Worm (Caenorhabditis elegans): ENCODE data around the gene srh-293.

The srh-293 gene

DNA sequence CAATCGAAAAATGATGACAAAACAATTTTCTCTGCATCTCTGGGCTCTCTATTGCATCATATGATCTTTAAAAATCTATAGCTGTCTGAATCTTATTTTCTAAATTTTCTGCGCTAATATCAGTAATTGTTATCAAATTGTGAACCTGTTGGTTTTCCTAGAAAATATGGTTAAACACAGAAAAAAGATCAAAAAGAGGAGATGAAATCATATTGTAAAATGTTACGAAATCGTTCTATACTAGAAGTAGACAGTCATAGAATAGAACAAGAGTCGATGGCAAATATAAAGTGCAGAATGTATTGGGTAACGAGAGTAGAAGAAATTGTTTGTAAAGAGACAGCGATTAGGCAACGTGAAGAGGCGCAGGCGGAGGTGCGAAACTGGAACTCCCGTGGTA lies 14.8 kb downstream of the srh-293 start (continued):
- TF ChIP-seq crh-2 (tag; optimal IDR thresholded peaks at IDR 0.05) (peak; percentile 79), unc-39 (tag; optimal IDR thresholded peaks at IDR 0.05) (no peak), mdl-1 (tag; optimal IDR thresholded peaks at IDR 0.05) (no peak), lsy-2 (tag; optimal IDR thresholded peaks at IDR 0.05) (peak in 1 of 2 experiments; percentile 9), mbf-1 (tag; optimal IDR thresholded peaks at IDR 0.05) (no peak), lin-13 (GFP tag; optimal IDR thresholded peaks at IDR 0.05) (peak; percentile 19), sma-9 (GFP tag; optimal IDR thresholded peaks at IDR 0.05) (peak; percentile 10), sma-9 (tag; optimal IDR thresholded peaks at IDR 0.05) (no peak), ztf-1 (GFP tag; conservative IDR thresholded peaks at IDR 0.05) (no peak), ZK546.5 (tag; optimal IDR thresholded peaks at IDR 0.05) (no peak)

DNA sequence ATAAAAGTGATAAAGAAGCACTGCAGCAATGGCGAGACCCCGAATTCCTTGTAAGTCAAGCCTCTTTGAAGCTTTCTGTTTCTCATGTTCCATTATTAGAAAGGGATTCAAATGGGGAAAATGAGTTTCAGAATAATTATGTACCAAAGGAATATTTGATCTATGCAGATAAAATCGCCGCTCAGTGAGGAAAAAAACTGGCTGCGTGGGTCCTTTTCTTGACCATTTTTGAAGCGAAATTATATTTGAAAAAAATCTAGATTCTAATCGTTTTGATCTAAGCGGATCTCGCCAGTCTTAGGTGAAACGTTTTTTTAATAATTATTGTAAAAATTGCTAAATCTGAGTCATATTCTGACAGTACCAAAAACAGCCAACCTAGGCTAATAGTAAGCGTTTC lies 18.8 kb downstream of the srh-293 start, which contains the start of gene oac-42:
oac-42 (minus strand) TSS at position 101 of the 400 bp plus-strand sequence.
- TF ChIP-seq fos-1 (tag; optimal IDR thresholded peaks at IDR 0.05) (no peak), skn-1 (tag; optimal IDR thresholded peaks at IDR 0.05) (no peak), blmp-1 (tag; optimal IDR thresholded peaks at IDR 0.05; ENCODE audit: insufficient read depth) (no peak), peb-1 (tag; optimal IDR thresholded peaks at IDR 0.05) (no peak), dmd-4 (tag; optimal IDR thresholded peaks at IDR 0.05) (no peak), lsy-2 (tag; optimal IDR thresholded peaks at IDR 0.05) (no peak), nhr-11 (tag; optimal IDR thresholded peaks at IDR 0.05) (no peak), snpc-4 (tag; optimal IDR thresholded peaks at IDR 0.05) (no peak), C34F6.9 (tag; optimal IDR thresholded peaks at IDR 0.05) (no peak), elt-1 (tag; optimal IDR thresholded peaks at IDR 0.05) (no peak)

DNA sequence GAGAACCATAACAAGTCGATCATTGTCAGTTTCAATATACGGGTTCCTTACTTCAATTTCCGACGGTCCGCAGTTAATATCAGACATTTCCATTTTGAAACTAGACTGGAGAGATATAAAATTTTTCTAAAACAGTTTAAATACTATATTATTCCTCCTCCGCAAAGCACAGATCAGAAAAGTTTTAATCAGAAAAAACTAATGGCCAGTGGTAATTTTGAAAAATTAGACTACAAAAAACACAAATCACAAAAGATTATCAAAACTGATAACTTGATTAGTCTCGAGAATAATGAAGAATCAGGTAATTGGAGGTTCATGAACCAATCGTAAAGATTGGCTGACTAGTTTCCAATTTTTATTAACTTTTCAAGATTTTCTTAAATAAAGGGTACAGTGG lies 20.0 kb downstream of the srh-293 start, which contains the start of gene T06C12.9:
T06C12.9 (minus strand) TSS at position 101 of the 400 bp plus-strand sequence.
- TF ChIP-seq ama-1 (optimal IDR thresholded peaks at IDR 0.05) = no peak
- no peak for TF ChIP-seq aly-2 (tag; optimal IDR thresholded peaks at IDR 0.05)
- TF ChIP-seq R02D3.7 (tag; optimal IDR thresholded peaks at IDR 0.05) = no peak
- no peak for TF ChIP-seq ztf-4 (tag; optimal IDR thresholded peaks at IDR 0.05)
- no peak for TF ChIP-seq skn-1 (tag; optimal IDR thresholded peaks at IDR 0.05)
- no peak for TF ChIP-seq snpc-4 (tag; optimal IDR thresholded peaks at IDR 0.05)
- TF ChIP-seq blmp-1 (tag; optimal IDR thresholded peaks at IDR 0.05; ENCODE audit: insufficient read depth) = no peak
- TF ChIP-seq ztf-11 (tag; optimal IDR thresholded peaks at IDR 0.05) = no peak
- TF ChIP-seq crh-2 (tag; optimal IDR thresholded peaks at IDR 0.05) = no peak
- no peak for TF ChIP-seq ztf-1 (GFP tag; conservative IDR thresholded peaks at IDR 0.05)
- TF ChIP-seq dmd-4 (tag; optimal IDR thresholded peaks at IDR 0.05) = no peak
- TF ChIP-seq nhr-10 (tag; optimal IDR thresholded peaks at IDR 0.05) = no peak
- TF ChIP-seq elt-1 (tag; optimal IDR thresholded peaks at IDR 0.05) = no peak
- no peak for TF ChIP-seq ceh-16 (tag; optimal IDR thresholded peaks at IDR 0.05)
- TF ChIP-seq unc-55 (GFP tag; optimal IDR thresholded peaks at IDR 0.05) = no peak

DNA sequence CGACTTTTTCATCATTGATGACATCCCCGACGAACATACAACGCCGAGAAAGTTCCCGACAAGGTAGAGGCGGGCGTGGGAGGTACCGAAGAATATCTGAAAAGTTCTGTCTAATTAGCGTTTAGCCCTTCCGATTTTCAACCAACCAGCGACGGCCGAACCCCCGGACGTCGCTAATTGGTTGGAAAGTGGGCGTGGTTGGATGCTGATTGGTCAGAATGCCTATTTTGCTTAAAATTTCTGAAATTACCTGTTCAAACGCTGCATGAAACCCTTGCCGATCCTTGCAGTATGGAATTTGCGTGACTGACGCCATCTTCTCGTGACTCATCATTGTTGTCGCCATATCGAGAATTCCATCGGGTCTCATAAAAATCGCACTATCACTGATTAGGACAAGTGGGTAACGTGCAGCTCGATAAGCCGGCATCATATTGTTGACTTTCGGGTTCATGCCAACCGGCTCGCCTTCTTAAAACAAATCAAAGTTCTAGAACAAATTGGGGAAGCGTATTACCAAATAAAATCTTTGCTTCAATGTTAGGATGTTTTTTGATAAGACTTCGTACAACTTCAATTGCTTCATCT lies 21.9 kb downstream of the srh-293 start:
- TF ChIP-seq nhr-129 (tag; optimal IDR thresholded peaks at IDR 0.05) (peak; percentile 29), blmp-1 (tag; optimal IDR thresholded peaks at IDR 0.05; ENCODE audit: insufficient read depth) (no peak), alr-1 (tag; optimal IDR thresholded peaks at IDR 0.05) (no peak), sma-3 (GFP tag; optimal IDR thresholded peaks at IDR 0.05) (no peak), sma-9 (GFP tag; optimal IDR thresholded peaks at IDR 0.05) (peak; percentile 71), sma-9 (tag; optimal IDR thresholded peaks at IDR 0.05) (no peak), nhr-6 (tag; optimal IDR thresholded peaks at IDR 0.05) (no peak), aly-2 (tag; optimal IDR thresholded peaks at IDR 0.05) (no peak), lin-11 (tag; optimal IDR thresholded peaks at IDR 0.05) (no peak), nhr-25 (tag; optimal IDR thresholded peaks at IDR 0.05) (no peak), gmeb-1 (tag; optimal IDR thresholded peaks at IDR 0.05) (peak; percentile 25), fos-1 (tag; optimal IDR thresholded peaks at IDR 0.05) (peak; percentile 93)

DNA sequence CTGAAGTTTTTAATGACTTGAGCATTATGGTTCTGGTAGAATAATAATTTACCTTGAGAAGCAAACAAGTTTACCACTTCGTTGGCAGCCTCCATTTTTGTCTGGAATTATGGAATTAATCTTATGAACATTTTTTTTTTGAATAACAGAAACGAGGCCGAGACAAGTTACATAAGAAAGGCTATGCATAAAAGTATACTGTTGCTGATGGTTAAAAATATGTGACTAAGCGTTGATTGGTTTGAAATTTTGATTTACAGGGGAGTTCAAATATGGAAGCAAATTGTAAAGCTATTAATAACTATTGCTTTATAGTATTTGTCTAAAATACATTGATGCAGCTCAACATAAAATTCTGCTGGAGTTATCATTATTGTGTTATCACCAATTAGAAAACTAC lies 22.8 kb downstream of the srh-293 start, which contains the start of gene cgt-1:
cgt-1 (minus strand) TSS at position 101 of the 400 bp plus-strand sequence.
- TF ChIP-seq sma-3 (GFP tag; optimal IDR thresholded peaks at IDR 0.05) (no peak), nhr-77 (tag; optimal IDR thresholded peaks at IDR 0.05) (no peak), crh-2 (tag; optimal IDR thresholded peaks at IDR 0.05) (no peak), nhr-25 (tag; optimal IDR thresholded peaks at IDR 0.05) (no peak), Y55F3AM.14 (GFP tag; optimal IDR thresholded peaks at IDR 0.05) (no peak), R02D3.7 (tag; optimal IDR thresholded peaks at IDR 0.05) (no peak), dmd-4 (tag; optimal IDR thresholded peaks at IDR 0.05) (no peak), mbf-1 (tag; optimal IDR thresholded peaks at IDR 0.05) (no peak), lsy-2 (tag; optimal IDR thresholded peaks at IDR 0.05) (no peak), nhr-10 (tag; optimal IDR thresholded peaks at IDR 0.05) (no peak), unc-39 (tag; optimal IDR thresholded peaks at IDR 0.05) (no peak), nhr-12 (tag; optimal IDR thresholded peaks at IDR 0.05) (no peak), sma-9 (GFP tag; optimal IDR thresholded peaks at IDR 0.05) (no peak), sma-9 (tag; optimal IDR thresholded peaks at IDR 0.05) (no peak), nhr-11 (tag; optimal IDR thresholded peaks at IDR 0.05) (no peak), nhr-6 (tag; optimal IDR thresholded peaks at IDR 0.05) (no peak), ama-1 (optimal IDR thresholded peaks at IDR 0.05) (no peak)
